Fruit fly (Drosophila melanogaster) whole organism, pupa: Measurements from ENCODE around the gene hh.

ENCODE experiments used
- CG10348 ChIP-seq: fragments of 200-800 bp; sonication (Bioruptor generic); IDR thresholded peaks from 2 replicates; pipeline ENCODE4 v1.3.6; 2022; ENCODE audit warnings: missing biosample characterization, missing genetic modification characterization
- CG13204 ChIP-seq: fragments of 200-800 bp; sonication (Bioruptor generic); optimal IDR thresholded peaks from 2 replicates; lab custom pipeline; 2018; ENCODE audit warnings: missing biosample characterization, mild to moderate bottlenecking, missing genetic modification characterization, moderate library complexity
- CG15710 ChIP-seq: fragments of 200-800 bp; sonication (Bioruptor generic); optimal IDR thresholded peaks from 2 replicates; lab custom pipeline; 2018; ENCODE audit warnings: missing biosample characterization, mild to moderate bottlenecking, missing genetic modification characterization, moderate library complexity
- CG17806 ChIP-seq: fragments of 200-800 bp; sonication (Bioruptor generic); optimal IDR thresholded peaks from 2 replicates; lab custom pipeline; 2018; ENCODE audit warnings: missing biosample characterization, mild to moderate bottlenecking, missing genetic modification characterization, moderate library complexity
- CG32121 ChIP-seq: fragments of 200-800 bp; sonication (Bioruptor generic); IDR thresholded peaks from 2 replicates; pipeline ENCODE4 v1.3.6; 2022; ENCODE audit warnings: missing biosample characterization, missing genetic modification characterization
- CG9948 ChIP-seq: fragments of 200-800 bp; sonication (Bioruptor generic); optimal IDR thresholded peaks from 2 replicates; lab custom pipeline; 2018; ENCODE audit warnings: missing biosample characterization, mild to moderate bottlenecking, missing genetic modification characterization, moderate library complexity
- D1 ChIP-seq: fragments of 200-800 bp; sonication (Bioruptor generic); optimal IDR thresholded peaks from 2 replicates; lab custom pipeline; 2018; ENCODE audit warnings: missing biosample characterization, mild to moderate bottlenecking, missing genetic modification characterization, moderate library complexity
- EcR ChIP-seq: fragments of 200-800 bp; sonication (Bioruptor generic); optimal IDR thresholded peaks from 3 replicates; lab custom pipeline; 2019; ENCODE audit warnings: missing biosample characterization, missing genetic modification characterization, mild to moderate bottlenecking, moderate library complexity, missing genetic modification reagents
- Pif1A ChIP-seq: fragments of 200-800 bp; sonication (Bioruptor generic); optimal IDR thresholded peaks from 3 replicates; lab custom pipeline; 2016; ENCODE audit warnings: missing biosample characterization, missing genetic modification characterization
- Pif1B ChIP-seq: fragments of 200-800 bp; sonication (Bioruptor generic); optimal IDR thresholded peaks from 3 replicates; lab custom pipeline; 2016; ENCODE audit warnings: missing biosample characterization, missing genetic modification characterization
- gl ChIP-seq: fragments of 200-800 bp; sonication (Bioruptor generic); optimal IDR thresholded peaks from 2 replicates; lab custom pipeline; 2018; ENCODE audit warnings: missing biosample characterization, mild to moderate bottlenecking, missing genetic modification characterization
- rn ChIP-seq: fragments of 200-800 bp; sonication (Bioruptor generic); IDR thresholded peaks from 2 replicates; pipeline ENCODE4 v1.3.6; 2022; ENCODE audit warnings: missing biosample characterization, missing genetic modification characterization

- TF ChIP-seq CG13204, result no peak
- TF ChIP-seq CG32121 (GFP tag; lab: Robert Waterston, UW), result no peak
- TF ChIP-seq CG9948 (tag; lab: Kevin White, UChicago), result no peak
- TF ChIP-seq Pif1B, result no peak
- no peak for TF ChIP-seq CG10348 (GFP tag; lab: Robert Waterston, UW)
- no peak for TF ChIP-seq CG15710 (tag; lab: Kevin White, UChicago)
- TF ChIP-seq Pif1A (GFP tag; lab: Kevin White, UChicago), result no peak
- TF ChIP-seq EcR (GFP tag; lab: Kevin White, UChicago), result no peak
- no peak for TF ChIP-seq gl (tag; lab: Kevin White, UChicago)
- TF ChIP-seq rn (GFP tag; lab: Robert Waterston, UW), result no peak
- TF ChIP-seq D1 (tag; lab: Kevin White, UChicago), result no peak
- no peak for TF ChIP-seq CG17806
These were observed 19.7 kb upstream of the hh start, which contains the start of gene CG13829 for dm6 chr3R:23161288-23161870.
